Worm (Caenorhabditis elegans) whole organism, L1 larva: Measurements from ENCODE around the gene lon-1.

ENCODE experiments used
- aly-2 ChIP-seq: fragments of 150-350 bp; optimal IDR thresholded peaks from 2 replicates; lab custom pipeline; 2014; ENCODE audit warnings: missing biosample characterization, missing genetic modification characterization
- ceh-63 ChIP-seq: fragments of 200-800 bp; sonication (Bioruptor generic); optimal IDR thresholded peaks from 2 replicates; lab custom pipeline; 2018; ENCODE audit warnings: mild to moderate bottlenecking, missing genetic modification characterization, missing compliant biosample characterization
- ceh-82 ChIP-seq, 3 experiments: fragments of 150-350 bp in 1 of 3; sonication (generic microtip) in 2 of 3; optimal IDR thresholded peaks; 2 replicates each; lab custom pipeline; 2014 to 2017; ENCODE audit warnings: missing biosample characterization in 3 of 3, missing genetic modification characterization in 3 of 3
- efl-1 ChIP-seq, 4 experiments: fragments of 150-350 bp; optimal IDR thresholded peaks in 3 of 4; peaks in 1 of 4; 1 replicate in 1 of 4; 2 replicates in 3 of 4; lab custom pipeline; 2014; ENCODE audit warnings: missing biosample characterization in 2 of 4, missing genetic modification characterization in 2 of 4, missing genetic modification reagents in 2 of 4
- lin-14 ChIP-seq: fragments of 200-800 bp; sonication (Bioruptor generic); optimal IDR thresholded peaks from 2 replicates; lab custom pipeline; 2018; ENCODE audit warnings: mild to moderate bottlenecking, missing genetic modification characterization, moderate library complexity, missing compliant biosample characterization
- lir-3 ChIP-seq: sonication (generic microtip); optimal IDR thresholded peaks from 2 replicates; lab custom pipeline; 2016; ENCODE audit warnings: mild to moderate bottlenecking, missing genetic modification characterization, moderate library complexity, missing compliant biosample characterization; ENCODE audit not compliant: poor library complexity
- mdl-1 ChIP-seq, 2 experiments: fragments of 150-350 bp; optimal IDR thresholded peaks; 2 replicates each; lab custom pipeline; 2014 to 2017; ENCODE audit warnings: missing biosample characterization in 2 of 2, missing genetic modification characterization in 2 of 2, inconsistent platforms in 1 of 2
- mef-2 ChIP-seq: fragments of 150-350 bp; optimal IDR thresholded peaks from 2 replicates; lab custom pipeline; 2014; ENCODE audit warnings: missing biosample characterization, missing genetic modification characterization
- nhr-19 ChIP-seq: fragments of 200-800 bp; sonication (Bioruptor generic); conservative IDR thresholded peaks from 2 replicates; pipeline ENCODE4 v1.3.6; 2022; ENCODE audit warnings: missing genetic modification characterization, missing compliant biosample characterization
- nhr-77 ChIP-seq: fragments of 150-350 bp; optimal IDR thresholded peaks from 2 replicates; lab custom pipeline; 2014; ENCODE audit warnings: missing biosample characterization, missing genetic modification characterization
- skn-1 ChIP-seq: fragments of 150-350 bp; optimal IDR thresholded peaks from 2 replicates; lab custom pipeline; 2014; ENCODE audit warnings: missing biosample characterization, missing genetic modification characterization
- tbx-2 ChIP-seq: sonication (generic microtip); optimal IDR thresholded peaks from 2 replicates; lab custom pipeline; 2016; ENCODE audit warnings: missing genetic modification characterization, missing compliant biosample characterization
- zip-4 ChIP-seq: fragments of 200-800 bp; sonication (Bioruptor generic); optimal IDR thresholded peaks from 2 replicates; lab custom pipeline; 2018; ENCODE audit warnings: mild to moderate bottlenecking, missing genetic modification characterization, moderate library complexity, missing compliant biosample characterization
- ztf-4 ChIP-seq: fragments of 150-350 bp; optimal IDR thresholded peaks from 2 replicates; lab custom pipeline; 2014; ENCODE audit warnings: missing biosample characterization, missing genetic modification characterization

ce11 chrIII:5503669-5504068, 29.4 kb downstream of the lon-1 start:
- TF ChIP-seq tbx-2 (tag; lab: Kevin White, UChicago) = no peak
- no peak for TF ChIP-seq mdl-1 (tag; optimal IDR thresholded peaks at IDR 0.05; lab: Kevin White, UChicago)
- no peak for TF ChIP-seq ceh-63
- no peak for TF ChIP-seq skn-1 (tag; lab: Kevin White, UChicago)
- no peak for TF ChIP-seq ztf-4 (tag; lab: Kevin White, UChicago)
- no peak for TF ChIP-seq efl-1 (optimal IDR thresholded peaks at IDR 0.05; lab: Kevin White, UChicago)
- peak; percentile 24 to 93 for TF ChIP-seq efl-1 (GFP tag; optimal IDR thresholded peaks at IDR 0.05 in 1 of 2; lab: Kevin White, UChicago)
- TF ChIP-seq lin-14 (GFP tag; lab: Kevin White, UChicago) = no peak
- TF ChIP-seq nhr-77 (tag; lab: Kevin White, UChicago) = no peak
- TF ChIP-seq mef-2 = no peak
- TF ChIP-seq aly-2 (tag; lab: Kevin White, UChicago) = no peak
- TF ChIP-seq lir-3 = no peak
- no peak for TF ChIP-seq zip-4
- no peak for TF ChIP-seq ceh-82 (tag; optimal IDR thresholded peaks at IDR 0.05; lab: Kevin White, UChicago)
- TF ChIP-seq nhr-19 (GFP tag; lab: Robert Waterston, UW) = no peak
